Worm (Caenorhabditis elegans) whole organism, early embryonic: ENCODE measurements around the gene flp-8.

Source experiments
- ama-1 ChIP-seq: fragments of 150-350 bp; optimal IDR thresholded peaks from 2 replicates; lab custom pipeline; 2014
- ceh-36 ChIP-seq: sonication (generic microtip); optimal IDR thresholded peaks from 2 replicates; lab custom pipeline; 2016; ENCODE audit warnings: missing genetic modification characterization, inconsistent platforms, missing compliant biosample characterization
- hmg-4 ChIP-seq: fragments of 200-800 bp; sonication (Bioruptor generic); optimal IDR thresholded peaks from 2 replicates; lab custom pipeline; 2018; ENCODE audit warnings: mild to moderate bottlenecking, missing genetic modification characterization, missing compliant biosample characterization
- scrt-1 ChIP-seq: fragments of 200-800 bp; sonication (Bioruptor generic); IDR thresholded peaks from 2 replicates; pipeline ENCODE4 v1.3.6; 2022; ENCODE audit warnings: missing genetic modification characterization, missing compliant biosample characterization
- sea-1 ChIP-seq: fragments of 200-800 bp; sonication (Bioruptor generic); conservative IDR thresholded peaks from 2 replicates; pipeline ENCODE4 v1.3.6; 2022; ENCODE audit warnings: missing genetic modification characterization, missing compliant biosample characterization
- tbx-37 ChIP-seq: fragments of 200-800 bp; sonication (Bioruptor generic); conservative IDR thresholded peaks from 2 replicates; pipeline ENCODE4 v1.3.6; 2022; ENCODE audit warnings: missing genetic modification reagents, missing genetic modification characterization, missing compliant biosample characterization
- tra-4 ChIP-seq: sonication (generic microtip); optimal IDR thresholded peaks from 2 replicates; lab custom pipeline; 2017; ENCODE audit warnings: missing genetic modification characterization, missing compliant biosample characterization

DNA sequence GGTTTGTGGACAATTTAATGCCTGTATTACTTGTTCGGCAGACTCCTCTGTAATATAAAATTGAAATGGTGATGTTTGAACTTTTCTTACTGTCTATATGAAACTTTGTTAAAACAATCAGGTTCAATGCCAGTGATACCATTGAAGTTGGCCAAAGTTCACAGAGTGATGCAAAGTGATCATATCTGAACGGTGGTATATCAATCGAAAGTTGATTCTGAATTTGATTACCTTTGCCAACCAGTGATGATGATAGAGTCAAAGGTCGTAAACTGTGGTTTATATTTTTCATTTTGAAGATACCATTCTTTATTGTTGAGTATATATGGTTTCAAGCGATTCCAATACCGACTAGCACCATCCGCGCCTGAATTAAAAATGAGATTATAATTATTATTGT lies 22.2 kb downstream of the flp-8 start:
- TF ChIP-seq tbx-37 (GFP tag; lab: Robert Waterston, UW) = no peak
- TF ChIP-seq ama-1 (lab: Kevin White, UChicago) = no peak
- no peak for TF ChIP-seq scrt-1 (GFP tag; lab: Robert Waterston, UW)
- no peak for TF ChIP-seq sea-1 (GFP tag; lab: Robert Waterston, UW)
- no peak for TF ChIP-seq hmg-4 (GFP tag; lab: Kevin White, UChicago)
- no peak for TF ChIP-seq tra-4 (tag; lab: Kevin White, UChicago)
- TF ChIP-seq ceh-36 = no peak
